Worm (Caenorhabditis elegans) whole organism, L4 larva: Measurements from ENCODE around the gene T25D10.1.

Source experiments
- F10B5.3 ChIP-seq: sonication (generic microtip); optimal IDR thresholded peaks from 2 replicates; lab custom pipeline; 2016; ENCODE audit warnings: mild to moderate bottlenecking, missing genetic modification characterization, missing compliant biosample characterization
- F37D6.2 ChIP-seq: sonication (generic microtip); optimal IDR thresholded peaks from 2 replicates; lab custom pipeline; 2016; ENCODE audit warnings: mild to moderate bottlenecking, missing genetic modification characterization, missing compliant biosample characterization
- F49E8.2 ChIP-seq: sonication (generic microtip); optimal IDR thresholded peaks from 2 replicates; lab custom pipeline; 2016; ENCODE audit warnings: missing compliant biosample characterization, mild to moderate bottlenecking, missing genetic modification characterization, borderline replicate concordance
- Y48G9A.11 ChIP-seq: fragments of 200-800 bp; sonication (Bioruptor generic); IDR thresholded peaks from 2 replicates; pipeline ENCODE4 v1.3.6; 2022; ENCODE audit warnings: missing genetic modification reagents, missing genetic modification characterization, missing compliant biosample characterization
- ZK337.2 ChIP-seq: fragments of 200-800 bp; sonication (Bioruptor generic); IDR thresholded peaks from 2 replicates; pipeline ENCODE4 v1.3.6; 2022; ENCODE audit warnings: missing genetic modification reagents, missing genetic modification characterization, missing compliant biosample characterization
- aha-1 ChIP-seq: fragments of 150-350 bp; peaks from one replicate; lab custom pipeline; 2014; ENCODE audit warnings: missing biosample characterization, missing genetic modification characterization
- aly-2 ChIP-seq: sonication (generic microtip); optimal IDR thresholded peaks from 2 replicates; lab custom pipeline; 2018; ENCODE audit warnings: missing biosample characterization, missing genetic modification characterization
- attf-4 ChIP-seq: sonication (generic microtip); optimal IDR thresholded peaks from 3 replicates; lab custom pipeline; 2017; ENCODE audit warnings: missing biosample characterization, missing genetic modification characterization
- ceh-20 ChIP-seq: fragments of 200-800 bp; sonication (Bioruptor generic); IDR thresholded peaks from 2 replicates; pipeline ENCODE4 v1.3.6; 2022; ENCODE audit warnings: missing genetic modification reagents, missing genetic modification characterization, missing compliant biosample characterization
- ceh-82 ChIP-seq: sonication (generic microtip); optimal IDR thresholded peaks from 2 replicates; lab custom pipeline; 2017; ENCODE audit warnings: missing biosample characterization, missing genetic modification characterization
- ces-1 ChIP-seq: fragments of 150-350 bp; sonication (generic microtip); optimal IDR thresholded peaks from 4 replicates; lab custom pipeline; 2014; ENCODE audit warnings: missing biosample characterization, missing genetic modification reagents, missing genetic modification characterization
- cey-2 ChIP-seq: sonication (generic microtip); optimal IDR thresholded peaks from 3 replicates; lab custom pipeline; 2017; ENCODE audit warnings: missing genetic modification characterization, mild to moderate bottlenecking, missing compliant biosample characterization, antibody characterized with exemption, borderline replicate concordance; ENCODE audit not compliant: insufficient read depth
- dmd-9 ChIP-seq: fragments of 200-800 bp; sonication (Bioruptor generic); IDR thresholded peaks from 2 replicates; pipeline ENCODE4 v1.3.6; 2022; ENCODE audit warnings: missing genetic modification reagents, missing genetic modification characterization, missing compliant biosample characterization
- dpl-1 ChIP-seq: fragments of 150-350 bp; optimal IDR thresholded peaks from 2 replicates; lab custom pipeline; 2014; ENCODE audit warnings: missing biosample characterization, missing genetic modification reagents, missing genetic modification characterization
- dve-1 ChIP-seq: sonication (generic microtip); optimal IDR thresholded peaks from 2 replicates; lab custom pipeline; 2017; ENCODE audit warnings: antibody characterized with exemption, mild to moderate bottlenecking, missing genetic modification characterization, missing compliant biosample characterization; ENCODE audit not compliant: insufficient read depth
- fos-1 ChIP-seq: fragments of 150-350 bp; optimal IDR thresholded peaks from 2 replicates; lab custom pipeline; 2014; ENCODE audit warnings: missing biosample characterization, missing genetic modification characterization
- hif-1 ChIP-seq, 2 experiments: sonication (generic microtip); optimal IDR thresholded peaks; 2 replicates each; lab custom pipeline; 2016 to 2017; ENCODE audit warnings: missing compliant biosample characterization in 2 of 2, missing genetic modification characterization in 2 of 2, missing genetic modification reagents in 2 of 2, missing genotype in 2 of 2, mild to moderate bottlenecking in 1 of 2
- hlh-11 ChIP-seq: fragments of 200-800 bp; sonication (Bioruptor generic); optimal IDR thresholded peaks from 2 replicates; lab custom pipeline; 2018; ENCODE audit warnings: mild to moderate bottlenecking, missing genetic modification characterization, missing compliant biosample characterization
- hlh-30 ChIP-seq: sonication (generic microtip); optimal IDR thresholded peaks from 2 replicates; lab custom pipeline; 2017; ENCODE audit warnings: antibody characterized with exemption, mild to moderate bottlenecking, missing genetic modification characterization, missing compliant biosample characterization; ENCODE audit not compliant: insufficient read depth
- hmg-1.1 ChIP-seq: fragments of 200-800 bp; sonication (Bioruptor generic); IDR thresholded peaks from 2 replicates; pipeline ENCODE4 v1.3.6; 2022; ENCODE audit warnings: missing genetic modification reagents, missing genetic modification characterization, missing compliant biosample characterization
- jun-1 ChIP-seq: fragments of 150-350 bp; optimal IDR thresholded peaks from 2 replicates; lab custom pipeline; 2014; ENCODE audit warnings: missing biosample characterization, missing genetic modification reagents, missing genetic modification characterization
- lim-7 ChIP-seq: fragments of 200-800 bp; sonication (Bioruptor generic); IDR thresholded peaks from 2 replicates; pipeline ENCODE4 v1.3.6; 2022; ENCODE audit warnings: missing genetic modification characterization, missing compliant biosample characterization
- lin-1 ChIP-seq: fragments of 200-800 bp; sonication (Bioruptor generic); IDR thresholded peaks from 2 replicates; pipeline ENCODE4 v1.3.6; 2022; ENCODE audit warnings: missing genetic modification reagents, missing genetic modification characterization, missing compliant biosample characterization
- lin-15B ChIP-seq: fragments of 150-350 bp; sonication (generic microtip); optimal IDR thresholded peaks from 3 replicates; lab custom pipeline; 2014; ENCODE audit warnings: missing biosample characterization, missing genetic modification characterization
- lin-38 ChIP-seq: fragments of 200-800 bp; sonication (Bioruptor generic); IDR thresholded peaks from 2 replicates; pipeline ENCODE4 v1.3.6; 2022; ENCODE audit warnings: missing genetic modification reagents, missing genetic modification characterization, missing compliant biosample characterization
- lin-39 ChIP-seq: fragments of 150-350 bp; optimal IDR thresholded peaks from 2 replicates; lab custom pipeline; 2014; ENCODE audit warnings: missing biosample characterization, missing genetic modification reagents, missing genetic modification characterization
- lsy-2 ChIP-seq, 2 experiments: fragments of 150-350 bp in 1 of 2; sonication (generic microtip) in 1 of 2; optimal IDR thresholded peaks; 2 replicates each; lab custom pipeline; 2014 to 2017; ENCODE audit warnings: missing biosample characterization in 2 of 2, missing genetic modification characterization in 2 of 2
- madf-5 ChIP-seq, 2 experiments: fragments of 200-800 bp; sonication (Bioruptor generic); IDR thresholded peaks; 2 replicates each; pipeline ENCODE4 v1.3.6; 2022; ENCODE audit warnings: missing compliant biosample characterization in 2 of 2, missing genetic modification characterization in 2 of 2
- mdt-29 ChIP-seq: fragments of 200-800 bp; sonication (Bioruptor generic); IDR thresholded peaks from 2 replicates; pipeline ENCODE4 v1.3.6; 2022; ENCODE audit warnings: missing genetic modification reagents, missing genetic modification characterization, missing compliant biosample characterization
- mxl-3 ChIP-seq: fragments of 200-800 bp; sonication (Bioruptor generic); optimal IDR thresholded peaks from 2 replicates; lab custom pipeline; 2018; ENCODE audit warnings: mild to moderate bottlenecking, missing genetic modification characterization, missing compliant biosample characterization
- nhr-10 ChIP-seq: fragments of 150-350 bp; optimal IDR thresholded peaks from 2 replicates; lab custom pipeline; 2014; ENCODE audit warnings: missing biosample characterization, missing genetic modification characterization
- nhr-111 ChIP-seq: fragments of 200-800 bp; sonication (Bioruptor generic); optimal IDR thresholded peaks from 2 replicates; lab custom pipeline; 2018; ENCODE audit warnings: mild to moderate bottlenecking, missing genetic modification characterization, missing compliant biosample characterization
- nhr-237 ChIP-seq: sonication (generic microtip); optimal IDR thresholded peaks from 2 replicates; lab custom pipeline; 2017; ENCODE audit warnings: missing biosample characterization, missing genetic modification characterization
- nhr-25 ChIP-seq: sonication (generic microtip); optimal IDR thresholded peaks from 2 replicates; lab custom pipeline; 2017; ENCODE audit warnings: missing genetic modification characterization, mild to moderate bottlenecking, missing compliant biosample characterization, antibody characterized with exemption, moderate library complexity, borderline replicate concordance; ENCODE audit not compliant: insufficient read depth
- nhr-28 ChIP-seq: fragments of 150-350 bp; optimal IDR thresholded peaks from 2 replicates; lab custom pipeline; 2014; ENCODE audit warnings: missing biosample characterization, missing genetic modification characterization
- nhr-76 ChIP-seq: fragments of 150-350 bp; optimal IDR thresholded peaks from 2 replicates; lab custom pipeline; 2014; ENCODE audit warnings: missing biosample characterization, missing genetic modification characterization
- pha-4 ChIP-seq, 2 experiments: fragments of 150-350 bp in 1 of 2; fragments of 200-800 bp in 1 of 2; sonication (Bioruptor generic) in 1 of 2; IDR thresholded peaks in 1 of 2; optimal IDR thresholded peaks in 1 of 2; 2 replicates each; pipeline versions ENCODE4 v1.3.6 to Lab custom; 2014 to 2022; ENCODE audit warnings: missing genetic modification characterization in 2 of 2, missing genetic modification reagents in 2 of 2, missing biosample characterization in 1 of 2, missing compliant biosample characterization in 1 of 2
- php-3 ChIP-seq: fragments of 200-800 bp; sonication (Bioruptor generic); IDR thresholded peaks from 2 replicates; pipeline ENCODE4 v1.3.6; 2022; ENCODE audit warnings: missing genetic modification reagents, missing genetic modification characterization, missing compliant biosample characterization
- saeg-2 ChIP-seq: fragments of 200-800 bp; sonication (Bioruptor generic); IDR thresholded peaks from 2 replicates; pipeline ENCODE4 v1.3.6; 2022; ENCODE audit warnings: missing genetic modification reagents, missing genetic modification characterization, missing compliant biosample characterization
- sdz-12 ChIP-seq: fragments of 200-800 bp; sonication (Bioruptor generic); optimal IDR thresholded peaks from 2 replicates; lab custom pipeline; 2018; ENCODE audit warnings: mild to moderate bottlenecking, missing genetic modification characterization, missing compliant biosample characterization
- snpc-1.2 ChIP-seq: fragments of 200-800 bp; sonication (Bioruptor generic); IDR thresholded peaks from 2 replicates; pipeline ENCODE4 v1.3.6; 2022; ENCODE audit warnings: missing genetic modification reagents, missing genetic modification characterization, missing compliant biosample characterization
- snpc-4 ChIP-seq: fragments of 150-350 bp; optimal IDR thresholded peaks from 2 replicates; lab custom pipeline; 2014; ENCODE audit warnings: missing biosample characterization, missing genetic modification characterization
- spr-3 ChIP-seq: fragments of 200-800 bp; sonication (Bioruptor generic); optimal IDR thresholded peaks from 2 replicates; lab custom pipeline; 2018; ENCODE audit warnings: mild to moderate bottlenecking, missing genetic modification characterization, missing compliant biosample characterization
- tag-97 ChIP-seq: fragments of 200-800 bp; sonication (Bioruptor generic); IDR thresholded peaks from 2 replicates; pipeline ENCODE4 v1.3.6; 2022; ENCODE audit warnings: missing genetic modification characterization, missing compliant biosample characterization
- unc-39 ChIP-seq: sonication (generic microtip); optimal IDR thresholded peaks from 2 replicates; lab custom pipeline; 2017; ENCODE audit warnings: missing biosample characterization, missing genetic modification characterization
- unc-62 ChIP-seq, 3 experiments: fragments of 150-350 bp in 1 of 3; sonication (generic microtip); optimal IDR thresholded peaks in 2 of 3; peaks in 1 of 3; 1 replicate in 1 of 3; 2 replicates in 2 of 3; lab custom pipeline; 2014 to 2017; ENCODE audit warnings: missing biosample characterization in 3 of 3, missing genetic modification characterization in 3 of 3, missing genetic modification reagents in 3 of 3, missing genotype in 1 of 3
- vab-7 ChIP-seq: fragments of 200-800 bp; sonication (Bioruptor generic); IDR thresholded peaks from 2 replicates; pipeline ENCODE4 v1.3.6; 2022; ENCODE audit warnings: missing genetic modification reagents, missing genetic modification characterization, missing compliant biosample characterization
- zag-1 ChIP-seq: fragments of 150-350 bp; optimal IDR thresholded peaks from 2 replicates; lab custom pipeline; 2014; ENCODE audit warnings: missing biosample characterization, missing genetic modification characterization
- zip-2 ChIP-seq: fragments of 150-350 bp; optimal IDR thresholded peaks from 2 replicates; lab custom pipeline; 2014; ENCODE audit warnings: missing biosample characterization, missing genetic modification characterization
- ztf-7 ChIP-seq: fragments of 150-350 bp; optimal IDR thresholded peaks from 2 replicates; lab custom pipeline; 2014; ENCODE audit warnings: missing biosample characterization, missing genetic modification characterization

T25D10.1 gene

DNA sequence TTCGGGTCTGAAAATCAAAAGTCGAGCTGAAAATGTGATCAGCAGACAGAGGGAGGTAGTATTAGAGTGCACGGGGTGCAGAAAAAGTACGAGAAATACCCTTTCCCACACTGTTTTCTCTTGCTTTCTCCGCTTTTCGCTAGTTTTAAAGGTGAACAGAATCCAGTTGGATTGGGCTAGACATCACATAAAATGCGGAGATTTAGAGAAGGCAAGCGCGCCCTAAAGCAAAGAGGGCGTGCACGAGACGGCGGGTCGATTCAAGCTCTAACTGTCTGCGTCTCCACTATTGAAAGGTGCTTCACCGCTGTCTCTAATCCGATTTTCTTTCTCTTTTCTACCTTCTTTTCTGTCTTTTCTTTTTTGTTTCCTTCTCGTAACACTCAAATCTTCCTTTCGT, 33.1 kb upstream of the T25D10.1 start (continued):
- TF ChIP-seq lin-1 (GFP tag; lab: Robert Waterston, UW) (peak; percentile 78), fos-1 (no peak), hif-1 (tag; optimal IDR thresholded peaks at IDR 0.05; lab: Kevin White, UChicago) (peak in 1 of 2 experiments; percentile 60), F37D6.2 (peak; percentile 26), lin-38 (GFP tag; lab: Robert Waterston, UW) (peak; percentile 94), php-3 (GFP tag; lab: Robert Waterston, UW) (no peak), snpc-1.2 (GFP tag; lab: Robert Waterston, UW) (peak; percentile 21; the same call in 1 of the 2 replicates), hlh-30 (tag; lab: Kevin White, UChicago) (peak; percentile 98), ceh-20 (GFP tag; lab: Robert Waterston, UW) (0 out of 2 replicates have a peak, but pooled peaks have one; percentile 27), mdt-29 (GFP tag; lab: Robert Waterston, UW) (no peak), snpc-4 (tag; lab: Kevin White, UChicago) (no peak), dpl-1 (peak; percentile 71), F49E8.2 (tag; lab: Kevin White, UChicago) (peak; percentile 34), mxl-3 (peak; percentile 76), aly-2 (tag; lab: Kevin White, UChicago) (no peak), hmg-1.1 (GFP tag; lab: Robert Waterston, UW) (peak; percentile 88), jun-1 (tag; lab: Kevin White, UChicago) (no peak), saeg-2 (no peak), hlh-11 (peak; percentile 89), zag-1 (tag; lab: Kevin White, UChicago) (no peak), madf-5 (GFP tag; IDR thresholded peaks at IDR 0.05; lab: Robert Waterston, UW) (no peak), F10B5.3 (tag; lab: Kevin White, UChicago) (no peak), nhr-111 (GFP tag; lab: Kevin White, UChicago) (no peak), lin-15B (peak; percentile 27), unc-62 (GFP tag; optimal IDR thresholded peaks at IDR 0.05 in 1 of 2; lab: Kevin White, UChicago) (peak in 1 of 2 experiments; percentile 56), unc-62 (tag; optimal IDR thresholded peaks at IDR 0.05; lab: Kevin White, UChicago) (no peak), ztf-7 (tag; lab: Kevin White, UChicago) (peak; percentile 36), ceh-82 (tag; lab: Kevin White, UChicago) (no peak), nhr-237 (tag; lab: Kevin White, UChicago) (no peak), sdz-12 (GFP tag; lab: Kevin White, UChicago) (no peak), aha-1 (peak; percentile 95), lin-39 (tag; lab: Kevin White, UChicago) (no peak), dmd-9 (GFP tag; lab: Robert Waterston, UW) (no peak), nhr-10 (tag; lab: Kevin White, UChicago) (no peak), lim-7 (no peak), tag-97 (GFP tag; lab: Robert Waterston, UW) (no peak), attf-4 (peak; percentile 31), nhr-25 (tag; lab: Kevin White, UChicago) (peak; percentile 53), vab-7 (GFP tag; lab: Robert Waterston, UW) (no peak), Y48G9A.11 (no peak), spr-3 (GFP tag; lab: Kevin White, UChicago) (peak; percentile 24), lsy-2 (tag; optimal IDR thresholded peaks at IDR 0.05; lab: Kevin White, UChicago) (peak; percentile 69 to 88), pha-4 (GFP tag; IDR thresholded peaks at IDR 0.05; lab: Robert Waterston, UW) (peak; percentile 69), pha-4 (tag; optimal IDR thresholded peaks at IDR 0.05; lab: Kevin White, UChicago) (no peak), zip-2 (tag; lab: Kevin White, UChicago) (no peak), cey-2 (tag; lab: Kevin White, UChicago) (no peak), nhr-76 (tag; lab: Kevin White, UChicago) (no peak), dve-1 (tag; lab: Kevin White, UChicago) (peak; percentile 91), unc-39 (no peak), nhr-28 (tag; lab: Kevin White, UChicago) (peak; percentile 86), ces-1 (GFP tag; lab: Kevin White, UChicago) (peak; percentile 47), ZK337.2 (GFP tag; lab: Robert Waterston, UW) (no peak)
